Fruit fly (Drosophila melanogaster) whole organism, larva: ENCODE results near the gene RIOK2.
A peak's percentile ranks its signal among the peaks of the same experiment; 100 is the strongest.

ENCODE experiments used
- noc ChIP-seq: fragments of 200-800 bp; sonication (Bioruptor generic); optimal IDR thresholded peaks from 3 replicates; lab custom pipeline; 2019; ENCODE audit warnings: missing biosample characterization, mild to moderate bottlenecking, missing genetic modification characterization, moderate library complexity

Gene RIOK2

dm6 chr3R:25292864-25293284, 27.2 kb downstream of the RIOK2 start, which contains the start of gene CG31098:
CG31098 (minus strand) TSS chr3R:25292977.
- TF ChIP-seq noc (tag; lab: Kevin White, UChicago), result peak; percentile 59

- peak; percentile 65 for TF ChIP-seq noc (tag; lab: Kevin White, UChicago)
These were observed 29.8 kb downstream of the RIOK2 start, which contains the start of gene CG31102 for dm6 chr3R:25295320-25296020. CG31102 (minus strand) TSS chr3R:25295594.

dm6 chr3R:25297678-25298077, 32.0 kb downstream of the RIOK2 start, which contains the start of gene CG31097:
CG31097 (minus strand) TSS chr3R:25297778.
- no peak for TF ChIP-seq noc (tag; lab: Kevin White, UChicago)

- no peak for TF ChIP-seq noc (tag; lab: Kevin White, UChicago)
These were observed 33.9 kb downstream of the RIOK2 start, which contains the start of gene CG31288 for dm6 chr3R:25299507-25299964. CG31288 (minus strand) TSS chr3R:25299557.

dm6 chr3R:25300575-25300974, 34.9 kb downstream of the RIOK2 start, which contains the start of gene CG13659:
CG13659 (plus strand) TSS chr3R:25300891.
- TF ChIP-seq noc (tag; lab: Kevin White, UChicago), result no peak

- TF ChIP-seq noc (tag; lab: Kevin White, UChicago), result no peak
These were observed 36.6 kb downstream of the RIOK2 start, which contains the start of gene CG31370 for dm6 chr3R:25302239-25302638. CG31370 (plus strand) TSS chr3R:25302464.

dm6 chr3R:25303857-25304440, 38.3 kb downstream of the RIOK2 start, which contains the start of gene CG31436:
CG31436 (plus strand) TSS chr3R:25304137.
- no peak for TF ChIP-seq noc (tag; lab: Kevin White, UChicago)

- peak; percentile 47 for TF ChIP-seq noc (tag; lab: Kevin White, UChicago)
These were observed 40.3 kb downstream of the RIOK2 start for dm6 chr3R:25305822-25306544.

- no peak for TF ChIP-seq noc (tag; lab: Kevin White, UChicago)
These were observed 42.6 kb downstream of the RIOK2 start, which contains the start of gene CG10550 for dm6 chr3R:25308228-25308627. CG10550 (minus strand) TSS chr3R:25308391.

dm6 chr3R:25309175-25309574, 43.5 kb downstream of the RIOK2 start:
- peak; percentile 1 for TF ChIP-seq noc (tag; lab: Kevin White, UChicago)

- no peak for TF ChIP-seq noc (tag; lab: Kevin White, UChicago)
These were observed 45.2 kb downstream of the RIOK2 start, which contains the start of gene CG31099 for dm6 chr3R:25310843-25311242. CG31099 (minus strand) TSS chr3R:25310943.

- no peak for TF ChIP-seq noc (tag; lab: Kevin White, UChicago)
These were observed 46.9 kb downstream of the RIOK2 start for dm6 chr3R:25312583-25312982.

dm6 chr3R:25313771-25314170, 48.1 kb downstream of the RIOK2 start, which contains the start of gene CG31087:
CG31087 (minus strand) TSS chr3R:25313833.
- TF ChIP-seq noc (tag; lab: Kevin White, UChicago), result no peak

- TF ChIP-seq noc (tag; lab: Kevin White, UChicago), result no peak
These were observed 50.4 kb downstream of the RIOK2 start, which contains the start of gene CG10559 for dm6 chr3R:25316016-25316415. CG10559 (minus strand) TSS chr3R:25316116.
